Worm (Caenorhabditis elegans): ENCODE results near the gene Y81G3A.1.

Y81G3A.1 gene

ce11 chrII:13076301-13076916, 7.3 kb downstream of the Y81G3A.1 start (continued):
- TF ChIP-seq zfp-3 (GFP tag; conservative IDR thresholded peaks at IDR 0.05) = 0 out of 2 replicates have a peak, but pooled peaks have one; percentile 52
- TF ChIP-seq dmd-9 (GFP tag; IDR thresholded peaks at IDR 0.05) = no peak
- no peak for TF ChIP-seq snpc-1.2 (GFP tag; IDR thresholded peaks at IDR 0.05)
- no peak for TF ChIP-seq lin-38 (GFP tag; IDR thresholded peaks at IDR 0.05)
- no peak for TF ChIP-seq lsy-2 (tag; optimal IDR thresholded peaks at IDR 0.05)
- TF ChIP-seq nhr-10 (tag; optimal IDR thresholded peaks at IDR 0.05) = no peak
- no peak for TF ChIP-seq unc-62 (GFP tag; optimal IDR thresholded peaks at IDR 0.05 in 1 of 2)
- TF ChIP-seq unc-62 (tag; optimal IDR thresholded peaks at IDR 0.05) = no peak
- TF ChIP-seq daf-12 (tag; optimal IDR thresholded peaks at IDR 0.05) = no peak
- TF ChIP-seq zip-11 (GFP tag; IDR thresholded peaks at IDR 0.05) = no peak
- TF ChIP-seq unc-39 (tag; optimal IDR thresholded peaks at IDR 0.05) = no peak
- no peak for TF ChIP-seq R02D3.7 (tag; optimal IDR thresholded peaks at IDR 0.05)
- no peak for TF ChIP-seq ztf-7 (tag; optimal IDR thresholded peaks at IDR 0.05)

- TF ChIP-seq aha-1 (tag) = peak; percentile 79
- TF ChIP-seq hmg-1.1 (GFP tag; IDR thresholded peaks at IDR 0.05) = no peak
- no peak for TF ChIP-seq lim-7 (GFP tag; IDR thresholded peaks at IDR 0.05)
- TF ChIP-seq skn-1 (tag; optimal IDR thresholded peaks at IDR 0.05) = no peak
- no peak for TF ChIP-seq ZK337.2 (GFP tag; IDR thresholded peaks at IDR 0.05)
Measured at ce11 chrII:13073742-13074141, 10.0 kb downstream of the Y81G3A.1 start.

- TF ChIP-seq egl-27 (tag; optimal IDR thresholded peaks at IDR 0.05) (no peak), nhr-41 (GFP tag; IDR thresholded peaks at IDR 0.05) (peak; percentile 98), nhr-25 (tag; optimal IDR thresholded peaks at IDR 0.05; ENCODE audit: borderline replicate concordance, insufficient read depth) (no peak), lin-39 (tag; optimal IDR thresholded peaks at IDR 0.05) (no peak), nhr-77 (tag; optimal IDR thresholded peaks at IDR 0.05) (peak; percentile 45), nhr-28 (tag; optimal IDR thresholded peaks at IDR 0.05) (peak; percentile 94), dve-1 (tag; optimal IDR thresholded peaks at IDR 0.05; ENCODE audit: insufficient read depth) (peak; percentile 69), nhr-48 (tag; optimal IDR thresholded peaks at IDR 0.05) (peak; percentile 30), daf-12 (tag; optimal IDR thresholded peaks at IDR 0.05) (no peak), pha-4 (GFP tag; IDR thresholded peaks at IDR 0.05) (no peak), pha-4 (tag; optimal IDR thresholded peaks at IDR 0.05) (no peak), arid-1 (GFP tag; conservative IDR thresholded peaks at IDR 0.05) (no peak), mxl-3 (GFP tag; optimal IDR thresholded peaks at IDR 0.05) (peak; percentile 27), ceh-44 (GFP tag; IDR thresholded peaks at IDR 0.05) (no peak), sdz-12 (GFP tag; optimal IDR thresholded peaks at IDR 0.05) (no peak), zfp-2 (tag; optimal IDR thresholded peaks at IDR 0.05) (no peak), pqm-1 (tag; optimal IDR thresholded peaks at IDR 0.05) (peak; percentile 97), daf-16 (GFP tag; optimal IDR thresholded peaks at IDR 0.05) (no peak), daf-16 (tag; optimal IDR thresholded peaks at IDR 0.05) (peak; percentile 81), php-3 (GFP tag; IDR thresholded peaks at IDR 0.05) (peak; percentile 51; the same call in 1 of the 2 replicates), spr-1 (tag; optimal IDR thresholded peaks at IDR 0.05) (no peak), snpc-1.2 (GFP tag; IDR thresholded peaks at IDR 0.05) (no peak), hlh-30 (tag; optimal IDR thresholded peaks at IDR 0.05; ENCODE audit: insufficient read depth) (peak; percentile 50), hlh-11 (tag; optimal IDR thresholded peaks at IDR 0.05) (peak; percentile 88), zip-11 (GFP tag; IDR thresholded peaks at IDR 0.05) (no peak), mdl-1 (tag; optimal IDR thresholded peaks at IDR 0.05) (peak in 1 of 2 experiments; percentile 17), dmd-6 (GFP tag; IDR thresholded peaks at IDR 0.05) (peak; percentile 68), skn-1 (tag; optimal IDR thresholded peaks at IDR 0.05) (no peak)
Measured at ce11 chrII:13073102-13073501, 10.6 kb downstream of the Y81G3A.1 start, which contains the start of gene F42G4.5. Gene F42G4.5, plus strand, starts transcription at chrII:13073480.
